Fruit fly (Drosophila melanogaster) whole organism, adult: ENCODE results near the gene CG3355.

ENCODE experiments used
- CG11617 ChIP-seq: fragments of 200-800 bp; sonication (Bioruptor generic); optimal IDR thresholded peaks from 2 replicates; lab custom pipeline; 2017; ENCODE audit warnings: mild to moderate bottlenecking, missing biosample characterization, missing genetic modification reagents, missing genetic modification characterization
- CG12768 ChIP-seq: fragments of 200-800 bp; sonication (Bioruptor generic); optimal IDR thresholded peaks from 2 replicates; lab custom pipeline; 2017; ENCODE audit warnings: missing biosample characterization, missing genetic modification characterization, mild to moderate bottlenecking, moderate library complexity, missing genetic modification reagents
- CG1620 ChIP-seq: fragments of 200-800 bp; sonication (Bioruptor generic); optimal IDR thresholded peaks from 2 replicates; lab custom pipeline; 2016; ENCODE audit warnings: missing biosample characterization, missing genetic modification characterization
- CG33017 ChIP-seq: fragments of 200-800 bp; sonication (Bioruptor generic); optimal IDR thresholded peaks from 2 replicates; lab custom pipeline; 2018; ENCODE audit warnings: missing biosample characterization, mild to moderate bottlenecking, missing genetic modification characterization, moderate library complexity
- CG5204 ChIP-seq: fragments of 200-800 bp; sonication (Bioruptor generic); optimal IDR thresholded peaks from 2 replicates; lab custom pipeline; 2016; ENCODE audit warnings: missing biosample characterization, missing genetic modification characterization
- Clk ChIP-seq: fragments of 200-800 bp; sonication (Bioruptor generic); optimal IDR thresholded peaks from 2 replicates; lab custom pipeline; 2017; ENCODE audit warnings: missing biosample characterization, missing genetic modification characterization
- Hr96 ChIP-seq: fragments of 200-800 bp; sonication (Bioruptor generic); optimal IDR thresholded peaks from 2 replicates; lab custom pipeline; 2016; ENCODE audit warnings: missing biosample characterization, missing genetic modification characterization
- cic ChIP-seq: fragments of 200-800 bp; sonication (Bioruptor generic); optimal IDR thresholded peaks from 2 replicates; lab custom pipeline; 2017; ENCODE audit warnings: missing biosample characterization, mild to moderate bottlenecking, missing genetic modification characterization, moderate library complexity
- kay ChIP-seq: fragments of 200-800 bp; sonication (Bioruptor generic); peaks from one replicate; lab custom pipeline; 2016; ENCODE audit warnings: missing biosample characterization, missing genetic modification characterization, borderline replicate concordance
- ovo ChIP-seq: fragments of 200-800 bp; sonication (Bioruptor generic); optimal IDR thresholded peaks from 2 replicates; lab custom pipeline; 2016; ENCODE audit warnings: missing biosample characterization, missing genetic modification characterization
- pad ChIP-seq: fragments of 200-800 bp; sonication (Bioruptor generic); optimal IDR thresholded peaks from 3 replicates; lab custom pipeline; 2017; ENCODE audit warnings: missing biosample characterization, missing genetic modification characterization, mild to moderate bottlenecking, moderate library complexity, missing genetic modification reagents
- tj ChIP-seq: fragments of 200-800 bp; sonication (Bioruptor generic); optimal IDR thresholded peaks from 3 replicates; lab custom pipeline; 2017; ENCODE audit warnings: missing biosample characterization, mild to moderate bottlenecking, missing genetic modification characterization, moderate library complexity
- toe ChIP-seq: fragments of 200-800 bp; sonication (Bioruptor generic); optimal IDR thresholded peaks from 2 replicates; lab custom pipeline; 2016; ENCODE audit warnings: missing biosample characterization, missing genetic modification characterization

DNA sequence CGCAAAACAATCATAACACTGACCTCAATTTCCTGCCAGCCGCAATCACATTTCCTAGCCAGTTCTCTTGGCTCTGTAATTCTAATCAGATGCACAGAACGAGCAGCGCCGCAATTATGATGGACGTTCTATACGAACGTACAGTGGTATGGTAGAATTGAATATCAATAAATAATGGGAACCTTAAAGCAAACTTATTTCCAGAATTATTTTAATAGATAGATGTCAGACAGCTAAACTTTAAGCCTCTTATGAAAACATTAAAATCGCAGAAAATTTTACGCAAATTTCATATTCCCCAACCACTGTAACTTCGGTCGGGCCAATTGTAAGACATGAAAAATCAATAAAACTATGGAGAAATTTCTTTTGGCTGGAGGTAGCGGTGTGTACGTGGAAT is 32.0 kb upstream of the CG3355 start:
- TF ChIP-seq CG33017 (no peak), cic (GFP tag; lab: Kevin White, UChicago) (no peak), CG5204 (GFP tag; lab: Kevin White, UChicago) (no peak), tj (no peak), kay (GFP tag; lab: Kevin White, UChicago) (no peak), ovo (GFP tag; lab: Kevin White, UChicago) (no peak), CG12768 (GFP tag; lab: Kevin White, UChicago) (no peak), Hr96 (GFP tag; lab: Kevin White, UChicago) (no peak), pad (GFP tag; lab: Kevin White, UChicago) (no peak), CG11617 (no peak), toe (GFP tag; lab: Kevin White, UChicago) (no peak), CG1620 (GFP tag; lab: Kevin White, UChicago) (no peak), Clk (GFP tag; lab: Kevin White, UChicago) (no peak)
